Worm (Caenorhabditis elegans): Measurements from ENCODE around the gene nspc-20.

DNA sequence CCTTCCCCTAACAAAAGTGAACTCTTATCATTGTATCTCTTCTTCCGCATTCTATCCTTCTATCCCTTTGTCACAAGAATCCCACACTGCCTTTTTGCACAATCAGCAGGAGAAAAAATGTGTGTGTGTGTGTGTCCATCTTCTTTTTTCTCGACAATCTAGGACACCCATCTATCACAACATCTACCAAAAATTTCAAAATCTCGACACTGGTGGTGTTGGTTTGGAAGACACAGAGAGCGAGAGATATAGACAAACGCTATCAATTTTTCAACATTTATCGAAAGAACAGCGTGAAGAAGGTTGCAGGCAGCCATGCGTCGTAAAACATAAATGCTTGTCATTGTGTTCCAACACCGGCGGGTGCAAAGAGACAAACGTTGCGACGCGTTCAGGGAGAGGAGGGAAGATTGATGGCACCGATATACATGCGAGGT is 21.2 kb downstream of the nspc-20 start:
- TF ChIP-seq zag-1 (tag; optimal IDR thresholded peaks at IDR 0.05) (no peak), lsy-2 (tag; optimal IDR thresholded peaks at IDR 0.05) (peak in 1 of 2 experiments; percentile 64), nhr-11 (tag; optimal IDR thresholded peaks at IDR 0.05) (no peak), nhr-237 (tag; optimal IDR thresholded peaks at IDR 0.05) (no peak), lin-11 (tag; optimal IDR thresholded peaks at IDR 0.05) (no peak), mdl-1 (tag; optimal IDR thresholded peaks at IDR 0.05) (peak in 1 of 2 experiments; percentile 10), blmp-1 (tag; optimal IDR thresholded peaks at IDR 0.05; ENCODE audit: insufficient read depth) (peak; percentile 73), aly-2 (tag; optimal IDR thresholded peaks at IDR 0.05) (no peak)
